Fruit fly (Drosophila melanogaster): ENCODE measurements around the gene CG32263.

The CG32263 gene

dm6 chr3L:3826541-3826940 is 15.6 kb upstream of the CG32263 start (continued):
- peak; percentile 55; the same call in 1 of the 2 replicates for TF ChIP-seq MBD-R2 (GFP tag; IDR thresholded peaks at IDR 0.05)
- peak; percentile 91 for TF ChIP-seq Atf6 (GFP tag; IDR thresholded peaks at IDR 0.05)
- peak; percentile 10 for TF ChIP-seq jing (GFP tag; optimal IDR thresholded peaks at IDR 0.05)
- no peak for TF ChIP-seq CG17186 (GFP tag; optimal IDR thresholded peaks at IDR 0.05)
- TF ChIP-seq CG18764 (GFP tag; optimal IDR thresholded peaks at IDR 0.05) = peak; percentile 53
- peak; percentile 31 for TF ChIP-seq abd-A (tag; optimal IDR thresholded peaks at IDR 0.05)
- no peak for TF ChIP-seq pum (GFP tag; optimal IDR thresholded peaks at IDR 0.05)
- no peak for TF ChIP-seq sens-2 (GFP tag; IDR thresholded peaks at IDR 0.05)
- no peak for TF ChIP-seq ro (GFP tag; IDR thresholded peaks at IDR 0.05)
- no peak for TF ChIP-seq wek (GFP tag; optimal IDR thresholded peaks at IDR 0.05)
- TF ChIP-seq CG6854 (GFP tag; optimal IDR thresholded peaks at IDR 0.05) = peak; percentile 75
- TF ChIP-seq sqz (GFP tag; optimal IDR thresholded peaks at IDR 0.05) = peak; percentile 70
- TF ChIP-seq CG2202 (tag; optimal IDR thresholded peaks at IDR 0.05) = peak; percentile 53
- peak; percentile 24 for TF ChIP-seq mam (GFP tag; optimal IDR thresholded peaks at IDR 0.05)
- peak; percentile 45 for TF ChIP-seq CG8359 (GFP tag; optimal IDR thresholded peaks at IDR 0.05; ENCODE audit: borderline replicate concordance)
- TF ChIP-seq amos (GFP tag; IDR thresholded peaks at IDR 0.05; ENCODE audit: partially characterized antibody) = no peak

DNA sequence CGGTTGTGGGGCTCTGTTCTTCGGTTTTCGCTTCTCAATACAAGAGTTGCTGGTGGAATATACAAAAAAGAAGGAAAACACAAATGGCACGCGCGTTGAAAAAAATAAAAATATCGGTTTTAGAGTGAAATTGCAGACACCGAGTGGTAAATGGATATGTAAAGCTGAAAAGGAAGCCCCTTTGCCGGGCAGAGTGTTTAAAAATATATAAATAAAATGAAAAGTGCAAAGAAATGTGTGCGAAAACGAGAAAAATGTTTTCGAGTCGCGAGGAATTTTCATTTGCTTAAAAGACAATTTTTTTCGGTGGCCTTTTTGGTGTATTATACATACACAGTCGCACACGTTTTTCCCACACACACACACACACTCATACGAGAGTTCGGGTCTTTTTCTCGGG is 15.0 kb upstream of the CG32263 start:
- TF ChIP-seq Med (GFP tag) (peak; percentile 8), cg (GFP tag; optimal IDR thresholded peaks at IDR 0.05) (peak; percentile 38), sd (tag; optimal IDR thresholded peaks at IDR 0.05) (peak; percentile 61), Deaf1 (tag; optimal IDR thresholded peaks at IDR 0.05) (peak; percentile 82), chif (GFP tag; optimal IDR thresholded peaks at IDR 0.05) (no peak)

- TF ChIP-seq Jarid2 (GFP tag; optimal IDR thresholded peaks at IDR 0.05) (peak; percentile 75), Awh (GFP tag; IDR thresholded peaks at IDR 0.05) (peak; percentile 80), Adf1 (GFP tag; IDR thresholded peaks at IDR 0.05) (peak; percentile 46), CG42726 (GFP tag; IDR thresholded peaks at IDR 0.05; ENCODE audit: partially characterized antibody) (0 out of 2 replicates have a peak, but pooled peaks have one; percentile 12), Deaf1 (tag; optimal IDR thresholded peaks at IDR 0.05) (peak; percentile 48), CG17829 (tag; optimal IDR thresholded peaks at IDR 0.05) (no peak), Hr3 (GFP tag; optimal IDR thresholded peaks at IDR 0.05) (no peak), Trl (optimal IDR thresholded peaks at IDR 0.05) (peak in 1 of 2 experiments; percentile 58), Trl (GFP tag; optimal IDR thresholded peaks at IDR 0.05) (no peak), chm (GFP tag; IDR thresholded peaks at IDR 0.05) (0 out of 2 replicates have a peak, but pooled peaks have one; percentile 16), CG6175 (GFP tag; IDR thresholded peaks at IDR 0.05) (peak; percentile 59; the same call in 2 of the 3 replicates), Bgb (GFP tag; IDR thresholded peaks at IDR 0.05; ENCODE audit: partially characterized antibody) (peak; percentile 20; the same call in 1 of the 2 replicates), disco-r (GFP tag; optimal IDR thresholded peaks at IDR 0.05) (peak; percentile 6), Med (GFP tag) (peak; percentile 66), so (GFP tag; IDR thresholded peaks at IDR 0.05) (no peak), CG8290 (GFP tag; optimal IDR thresholded peaks at IDR 0.05) (no peak), CG8290 (tag; optimal IDR thresholded peaks at IDR 0.05) (peak in 1 of 2 experiments; percentile 39)
Measured at dm6 chr3L:3825485-3825813, 14.5 kb upstream of the CG32263 start.

dm6 chr3L:3824790-3825484 is 14.0 kb upstream of the CG32263 start, which contains the start of gene Rdh:
TSS of gene Rdh (plus strand) at chr3L:3825449.
- no peak for TF ChIP-seq ems (GFP tag; optimal IDR thresholded peaks at IDR 0.05)
- TF ChIP-seq sna (GFP tag; IDR thresholded peaks at IDR 0.05; ENCODE audit: partially characterized antibody) = no peak
- no peak for TF ChIP-seq H2.0 (GFP tag; IDR thresholded peaks at IDR 0.05)
- no peak for TF ChIP-seq CG10565 (GFP tag; optimal IDR thresholded peaks at IDR 0.05)
- TF ChIP-seq CG14965 (GFP tag; optimal IDR thresholded peaks at IDR 0.05; ENCODE audit: borderline replicate concordance) = no peak
- TF ChIP-seq Nf-YB (GFP tag; optimal IDR thresholded peaks at IDR 0.05) = peak; percentile 60
- peak; percentile 21 for TF ChIP-seq pho (GFP tag; optimal IDR thresholded peaks at IDR 0.05)
- TF ChIP-seq CG8765 (GFP tag; IDR thresholded peaks at IDR 0.05) = peak; percentile 18; the same call in 1 of the 2 replicates
- TF ChIP-seq tin (GFP tag; optimal IDR thresholded peaks at IDR 0.05) = peak; percentile 71
- no peak for TF ChIP-seq al (GFP tag; IDR thresholded peaks at IDR 0.05)
- no peak for TF ChIP-seq NK7.1 (GFP tag; optimal IDR thresholded peaks at IDR 0.05)
- TF ChIP-seq knrl (GFP tag; IDR thresholded peaks at IDR 0.05; ENCODE audit: partially characterized antibody) = no peak

Measured in whole organism, embryonic.